Worm (Caenorhabditis elegans): Measurements from ENCODE around the gene str-254.

DNA sequence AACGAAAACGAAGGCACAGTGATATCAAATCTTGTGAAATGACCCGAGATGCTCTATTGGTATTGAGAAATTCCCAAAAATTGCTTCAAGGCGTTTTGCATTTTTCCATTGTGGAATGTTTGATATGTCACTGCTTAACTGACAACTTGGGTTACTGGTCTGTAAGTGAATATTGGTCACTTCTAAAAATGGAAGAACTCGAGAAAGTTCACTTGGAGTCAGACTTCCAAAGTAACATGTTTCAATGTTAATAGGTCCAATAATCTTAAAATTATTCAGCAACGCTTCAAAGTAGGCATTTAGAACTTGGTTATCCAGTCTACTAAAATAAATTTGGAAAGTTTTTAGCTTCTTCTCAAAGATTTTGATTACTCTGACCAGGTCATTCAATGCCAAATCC, 20.6 kb downstream of the str-254 start, which contains the start of gene fbxa-144:
- TF ChIP-seq pros-1 (tag; optimal IDR thresholded peaks at IDR 0.05) (no peak), ceh-2 (tag; optimal IDR thresholded peaks at IDR 0.05) (no peak), tbx-2 (tag; optimal IDR thresholded peaks at IDR 0.05) (no peak), pha-4 (tag; optimal IDR thresholded peaks at IDR 0.05) (no peak), unc-86 (tag; optimal IDR thresholded peaks at IDR 0.05) (no peak)
